Fruit fly (Drosophila melanogaster) whole organism, wandering third instar larva: ENCODE data around the gene CG11975.

Experiments
- Abd-B ChIP-seq: fragments of >200 bp; optimal IDR thresholded peaks from 2 replicates; lab custom pipeline; 2017; ENCODE audit warnings: missing biosample characterization, missing genetic modification characterization
- CG32264 ChIP-seq: fragments of 200-800 bp; sonication (Bioruptor generic); optimal IDR thresholded peaks from 2 replicates; lab custom pipeline; 2016; ENCODE audit warnings: missing biosample characterization, missing genetic modification characterization
- CG9705 ChIP-seq: fragments of 200-800 bp; sonication (Bioruptor generic); optimal IDR thresholded peaks from 2 replicates; lab custom pipeline; 2018; ENCODE audit warnings: missing biosample characterization, mild to moderate bottlenecking, missing genetic modification characterization
- CrebA ChIP-seq: fragments of 200-800 bp; sonication (Bioruptor generic); optimal IDR thresholded peaks from 2 replicates; lab custom pipeline; 2016; ENCODE audit warnings: missing biosample characterization, mild to moderate bottlenecking, missing genetic modification characterization, borderline replicate concordance
- Dfd ChIP-seq: fragments of >200 bp; optimal IDR thresholded peaks from 2 replicates; lab custom pipeline; 2017; ENCODE audit warnings: missing biosample characterization, missing genetic modification characterization
- Dif ChIP-seq: fragments of 200-275, 200-300 bp; sonication (Bioruptor generic); optimal IDR thresholded peaks from 2 replicates; lab custom pipeline; 2018; ENCODE audit warnings: missing biosample characterization, missing genetic modification characterization; ENCODE audit not compliant: partially characterized antibody
- GATAd ChIP-seq: sonication (Bioruptor generic); optimal IDR thresholded peaks from 2 replicates; lab custom pipeline; 2016; ENCODE audit warnings: missing biosample characterization, missing genetic modification characterization
- HLH106 ChIP-seq: fragments of 200-800 bp; optimal IDR thresholded peaks from 3 replicates; lab custom pipeline; 2019; ENCODE audit warnings: missing biosample characterization, mild to moderate bottlenecking, missing genetic modification characterization, moderate library complexity
- Hnf4 ChIP-seq: fragments of 200-800 bp; sonication (Bioruptor generic); optimal IDR thresholded peaks from 2 replicates; lab custom pipeline; 2016; ENCODE audit warnings: missing biosample characterization, mild to moderate bottlenecking, missing genetic modification characterization
- Hr78 ChIP-seq: fragments of >200 bp; optimal IDR thresholded peaks from 2 replicates; lab custom pipeline; 2017; ENCODE audit warnings: missing biosample characterization, missing genetic modification characterization
- Hr83 ChIP-seq: fragments of 200-300 bp; sonication (Bioruptor generic); optimal IDR thresholded peaks from 2 replicates; lab custom pipeline; 2016; ENCODE audit warnings: missing biosample characterization, mild to moderate bottlenecking, missing genetic modification characterization, moderate library complexity; ENCODE audit not compliant: poor library complexity, severe bottlenecking
- Jra ChIP-seq: sonication (Bioruptor generic); optimal IDR thresholded peaks from 2 replicates; lab custom pipeline; 2016; ENCODE audit warnings: missing biosample characterization, missing genetic modification characterization
- Mio ChIP-seq: sonication (Bioruptor generic); optimal IDR thresholded peaks from 2 replicates; lab custom pipeline; 2016; ENCODE audit warnings: missing biosample characterization, missing genetic modification characterization
- Myc ChIP-seq: fragments of >200 bp; optimal IDR thresholded peaks from 2 replicates; lab custom pipeline; 2017
- N ChIP-seq: fragments of >200 bp; optimal IDR thresholded peaks from 2 replicates; lab custom pipeline; 2018; ENCODE audit warnings: missing biosample characterization, missing external identifiers, missing genetic modification characterization
- OdsH ChIP-seq: fragments of 200-800 bp; sonication (Bioruptor generic); optimal IDR thresholded peaks from 2 replicates; lab custom pipeline; 2016; ENCODE audit warnings: missing biosample characterization, mild to moderate bottlenecking, missing genetic modification characterization
- Rel ChIP-seq, 2 experiments: fragments of 200-800 bp; sonication (Bioruptor generic) in 1 of 2; optimal IDR thresholded peaks; 2 replicates in 1 of 2; 3 replicates in 1 of 2; lab custom pipeline; 2016 to 2019; ENCODE audit warnings: mild to moderate bottlenecking in 2 of 2, missing biosample characterization in 2 of 2, missing genetic modification characterization in 2 of 2, moderate library complexity in 1 of 2
- Sp1 ChIP-seq: fragments of 200-800 bp; sonication (Bioruptor generic); optimal IDR thresholded peaks from 3 replicates; lab custom pipeline; 2019; ENCODE audit warnings: missing biosample characterization, mild to moderate bottlenecking, missing genetic modification characterization, moderate library complexity
- Vsx2 ChIP-seq: fragments of 200-300, 225-300 bp; sonication (Bioruptor generic); optimal IDR thresholded peaks from 2 replicates; lab custom pipeline; 2018; ENCODE audit warnings: missing biosample characterization, missing genetic modification characterization; ENCODE audit not compliant: partially characterized antibody
- br ChIP-seq: fragments of 200-800 bp; sonication (Bioruptor generic); optimal IDR thresholded peaks from 2 replicates; lab custom pipeline; 2016; ENCODE audit warnings: missing biosample characterization, missing genetic modification characterization
- brk ChIP-seq: fragments of 200-800 bp; sonication (Bioruptor generic); optimal IDR thresholded peaks from 2 replicates; lab custom pipeline; 2016; ENCODE audit warnings: missing biosample characterization, mild to moderate bottlenecking, missing genetic modification characterization
- dl ChIP-seq, 2 experiments: fragments of 175-275, 200-275 bp in 1 of 2; fragments of 200-275 bp in 1 of 2; sonication (Bioruptor generic); optimal IDR thresholded peaks; lab custom pipeline; 2018; ENCODE audit warnings: mild to moderate bottlenecking in 2 of 2, missing biosample characterization in 2 of 2, missing genetic modification characterization in 2 of 2, moderate library complexity in 2 of 2; ENCODE audit not compliant: partially characterized antibody in 2 of 2, insufficient read depth in 1 of 2
- dmrt93B ChIP-seq: fragments of 200-800 bp; sonication (Bioruptor generic); optimal IDR thresholded peaks from 2 replicates; lab custom pipeline; 2018; ENCODE audit warnings: missing biosample characterization, mild to moderate bottlenecking, missing genetic modification characterization
- dsf ChIP-seq: sonication (Bioruptor generic); optimal IDR thresholded peaks from 2 replicates; lab custom pipeline; 2016; ENCODE audit warnings: missing biosample characterization, missing genetic modification characterization, borderline replicate concordance
- ey ChIP-seq: fragments of 200-800 bp; sonication (Bioruptor generic); optimal IDR thresholded peaks from 2 replicates; lab custom pipeline; 2016; ENCODE audit warnings: missing biosample characterization, missing genetic modification characterization
- foxo ChIP-seq, 2 experiments: fragments of 200-800 bp; sonication (Bioruptor generic); optimal IDR thresholded peaks; 2 replicates in 1 of 2; 3 replicates in 1 of 2; lab custom pipeline; 2016 to 2017; ENCODE audit warnings: missing biosample characterization in 2 of 2, missing genetic modification characterization in 2 of 2
- fru ChIP-seq: fragments of 200-800 bp; sonication (Bioruptor generic); optimal IDR thresholded peaks from 3 replicates; lab custom pipeline; 2016; ENCODE audit warnings: missing biosample characterization, mild to moderate bottlenecking, missing genetic modification characterization
- h ChIP-seq: fragments of 200-800 bp; sonication (Bioruptor generic); optimal IDR thresholded peaks from 3 replicates; lab custom pipeline; 2016; ENCODE audit warnings: missing biosample characterization, mild to moderate bottlenecking, missing genetic modification characterization
- jim ChIP-seq: fragments of 175-275, 200-325 bp; sonication (Bioruptor generic); optimal IDR thresholded peaks from 2 replicates; lab custom pipeline; 2016; ENCODE audit warnings: missing biosample characterization, mild to moderate bottlenecking, missing genetic modification characterization
- lola ChIP-seq: fragments of >200 bp; optimal IDR thresholded peaks from 2 replicates; lab custom pipeline; 2017; ENCODE audit warnings: missing biosample characterization, missing genetic modification characterization
- pan ChIP-seq: fragments of >200 bp; optimal IDR thresholded peaks from 2 replicates; lab custom pipeline; 2017
- psq ChIP-seq: fragments of 200-800 bp; sonication (Bioruptor generic); optimal IDR thresholded peaks from 3 replicates; lab custom pipeline; 2017; ENCODE audit warnings: missing biosample characterization, mild to moderate bottlenecking, missing genetic modification characterization, moderate library complexity
- rgr ChIP-seq: fragments of 200-800 bp; sonication (Bioruptor generic); optimal IDR thresholded peaks from 3 replicates; lab custom pipeline; 2016; ENCODE audit warnings: missing biosample characterization, mild to moderate bottlenecking, missing genetic modification characterization
- sage ChIP-seq: fragments of 200-800 bp; sonication (Bioruptor generic); optimal IDR thresholded peaks from 2 replicates; lab custom pipeline; 2016; ENCODE audit warnings: missing biosample characterization, mild to moderate bottlenecking, missing genetic modification characterization
- sv ChIP-seq: fragments of 200-800 bp; sonication (Bioruptor generic); optimal IDR thresholded peaks from 3 replicates; lab custom pipeline; 2016; ENCODE audit warnings: missing biosample characterization, missing genetic modification characterization
- tai ChIP-seq: sonication (Bioruptor generic); optimal IDR thresholded peaks from 2 replicates; lab custom pipeline; 2016; ENCODE audit warnings: missing biosample characterization, missing genetic modification characterization
- usp ChIP-seq: fragments of >200 bp; optimal IDR thresholded peaks from 2 replicates; lab custom pipeline; 2017; ENCODE audit warnings: missing biosample characterization, missing genetic modification characterization
- woc ChIP-seq: sonication (Bioruptor generic); optimal IDR thresholded peaks from 2 replicates; lab custom pipeline; 2016; ENCODE audit warnings: missing biosample characterization, mild to moderate bottlenecking, missing genetic modification characterization

Gene CG11975

dm6 chr3R:9033619-9034401 is 40.8 kb downstream of the CG11975 start:
- TF ChIP-seq Dfd (GFP tag; lab: Kevin White, UChicago) (no peak), Abd-B (GFP tag; lab: Kevin White, UChicago) (no peak), Mio (no peak), tai (GFP tag; lab: Kevin White, UChicago) (peak; percentile 47), sv (peak; percentile 79), Rel (GFP tag; optimal IDR thresholded peaks at IDR 0.05; lab: Kevin White, UChicago) (peak; percentile 41), Rel (tag; optimal IDR thresholded peaks at IDR 0.05; lab: Kevin White, UChicago) (peak; percentile 55), CG32264 (GFP tag; lab: Kevin White, UChicago) (no peak), ey (GFP tag; lab: Kevin White, UChicago) (peak; percentile 74), N (GFP tag; lab: Kevin White, UChicago) (no peak), fru (peak; percentile 86), pan (lab: Kevin White, UChicago) (no peak), sage (peak; percentile 29), Jra (peak; percentile 75), Dif (GFP tag; lab: Kevin White, UChicago) (peak; percentile 84), psq (GFP tag; lab: Kevin White, UChicago) (peak; percentile 90), foxo (GFP tag; optimal IDR thresholded peaks at IDR 0.05; lab: Kevin White, UChicago) (peak in 1 of 2 experiments; percentile 84), CG9705 (GFP tag; lab: Kevin White, UChicago) (peak; percentile 71), jim (no peak), CrebA (GFP tag; lab: Kevin White, UChicago) (no peak), Hr83 (GFP tag; lab: Kevin White, UChicago) (peak; percentile 8), dmrt93B (GFP tag; lab: Kevin White, UChicago) (peak; percentile 70), br (peak; percentile 75), usp (GFP tag; lab: Kevin White, UChicago) (no peak), GATAd (GFP tag; lab: Kevin White, UChicago) (no peak), Vsx2 (peak; percentile 54), woc (GFP tag; lab: Kevin White, UChicago) (peak; percentile 93), h (GFP tag; lab: Kevin White, UChicago) (peak; percentile 83), rgr (GFP tag; lab: Kevin White, UChicago) (peak; percentile 77), Hr78 (GFP tag; lab: Kevin White, UChicago) (no peak), lola (no peak), brk (GFP tag; lab: Kevin White, UChicago) (peak; percentile 73), Myc (lab: Kevin White, UChicago) (peak; percentile 94), OdsH (peak; percentile 82), HLH106 (tag; lab: Kevin White, UChicago) (peak; percentile 89), dl (GFP tag; optimal IDR thresholded peaks at IDR 0.05; lab: Kevin White, UChicago; ENCODE audit: insufficient read depth in 1 of 2, partially characterized antibody in 2 of 2) (peak; percentile 60 to 72), Sp1 (peak; percentile 92), dsf (GFP tag; lab: Kevin White, UChicago) (peak; percentile 10), Hnf4 (GFP tag; lab: Kevin White, UChicago) (peak; percentile 35)

DNA sequence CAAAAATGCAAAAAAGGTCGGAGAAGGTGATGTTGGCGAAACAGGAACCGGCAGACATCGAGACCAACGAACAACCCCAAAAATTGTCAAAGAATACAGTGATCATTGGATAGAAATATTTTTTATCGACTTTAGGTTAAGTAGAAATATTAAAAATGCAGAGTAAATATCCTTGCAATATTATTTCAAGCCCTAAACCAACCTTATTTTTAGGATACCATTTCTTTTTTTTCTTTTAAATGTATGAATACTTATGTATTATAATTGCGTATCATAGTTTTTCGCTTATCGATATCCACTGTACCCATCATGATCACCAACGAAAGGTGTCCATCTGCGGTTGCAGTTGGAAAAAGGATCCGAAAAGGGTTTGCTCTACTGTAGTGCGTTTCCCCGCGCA is 42.2 kb downstream of the CG11975 start:
- TF ChIP-seq ey (GFP tag; lab: Kevin White, UChicago) (peak; percentile 15), rgr (GFP tag; lab: Kevin White, UChicago) (peak; percentile 17), dsf (GFP tag; lab: Kevin White, UChicago) (no peak), h (GFP tag; lab: Kevin White, UChicago) (peak; percentile 38), jim (no peak), OdsH (peak; percentile 11), Abd-B (GFP tag; lab: Kevin White, UChicago) (no peak), sv (no peak), HLH106 (tag; lab: Kevin White, UChicago) (peak; percentile 26), foxo (GFP tag; optimal IDR thresholded peaks at IDR 0.05; lab: Kevin White, UChicago) (peak in 1 of 2 experiments; percentile 51), Rel (GFP tag; optimal IDR thresholded peaks at IDR 0.05; lab: Kevin White, UChicago) (no peak), Rel (tag; optimal IDR thresholded peaks at IDR 0.05; lab: Kevin White, UChicago) (no peak), sage (no peak), Dfd (GFP tag; lab: Kevin White, UChicago) (no peak), fru (peak; percentile 34), Sp1 (peak; percentile 23), dl (GFP tag; optimal IDR thresholded peaks at IDR 0.05; lab: Kevin White, UChicago; ENCODE audit: insufficient read depth in 1 of 2, partially characterized antibody in 2 of 2) (no peak), Hr83 (GFP tag; lab: Kevin White, UChicago) (no peak), usp (GFP tag; lab: Kevin White, UChicago) (no peak), Hr78 (GFP tag; lab: Kevin White, UChicago) (no peak), psq (GFP tag; lab: Kevin White, UChicago) (peak; percentile 30)
